Fruit fly (Drosophila melanogaster): ENCODE data around the gene CG9117.

The CG9117 gene

dm6 chr2L:6068544-6069251 is 31.0 kb upstream of the CG9117 start, which contains the start of the genes CG9150 and Pfdn1:
TSS of gene CG9150 (minus strand) at chr2L:6068594.
TSS of gene Pfdn1 (plus strand) at chr2L:6069079.
- TF ChIP-seq Hr83 (GFP tag; optimal IDR thresholded peaks at IDR 0.05; ENCODE audit: poor library complexity, severe bottlenecking), result peak; percentile 71
- TF ChIP-seq h (GFP tag; optimal IDR thresholded peaks at IDR 0.05), result peak; percentile 11
- peak; percentile 33 for TF ChIP-seq Hnf4 (GFP tag; optimal IDR thresholded peaks at IDR 0.05)
- no peak for TF ChIP-seq Abd-B (GFP tag; optimal IDR thresholded peaks at IDR 0.05)
- no peak for TF ChIP-seq jim (GFP tag; optimal IDR thresholded peaks at IDR 0.05)
- no peak for TF ChIP-seq Rel (GFP tag; optimal IDR thresholded peaks at IDR 0.05)
- TF ChIP-seq Rel (tag; optimal IDR thresholded peaks at IDR 0.05), result no peak
- no peak for TF ChIP-seq rgr (GFP tag; optimal IDR thresholded peaks at IDR 0.05)

dm6 chr2L:6065823-6066222 is 28.1 kb upstream of the CG9117 start, which contains the start of the genes Fbw5 and CG9147:
TSS of gene Fbw5 (minus strand) at chr2L:6065953.
TSS of gene CG9147 (plus strand) at chr2L:6065997.
- TF ChIP-seq dsf (GFP tag; optimal IDR thresholded peaks at IDR 0.05; ENCODE audit: borderline replicate concordance), result peak; percentile 97
- peak; percentile 100 for TF ChIP-seq ey (GFP tag; optimal IDR thresholded peaks at IDR 0.05)
- no peak for TF ChIP-seq lola (GFP tag; optimal IDR thresholded peaks at IDR 0.05)
- TF ChIP-seq Abd-B (GFP tag; optimal IDR thresholded peaks at IDR 0.05), result no peak
- peak; percentile 100 for TF ChIP-seq OdsH (GFP tag; optimal IDR thresholded peaks at IDR 0.05)
- TF ChIP-seq rgr (GFP tag; optimal IDR thresholded peaks at IDR 0.05), result peak; percentile 100
- peak; percentile 99 for TF ChIP-seq fru (GFP tag; optimal IDR thresholded peaks at IDR 0.05)
- peak; percentile 100 for TF ChIP-seq br (GFP tag; optimal IDR thresholded peaks at IDR 0.05)
- TF ChIP-seq CG32264 (GFP tag; optimal IDR thresholded peaks at IDR 0.05), result peak; percentile 100
- TF ChIP-seq sv (GFP tag; optimal IDR thresholded peaks at IDR 0.05), result peak; percentile 100
- peak; percentile 100 for TF ChIP-seq woc (GFP tag; optimal IDR thresholded peaks at IDR 0.05)
- TF ChIP-seq dmrt93B (GFP tag; optimal IDR thresholded peaks at IDR 0.05), result peak; percentile 99
- TF ChIP-seq CrebA (GFP tag; optimal IDR thresholded peaks at IDR 0.05; ENCODE audit: borderline replicate concordance), result no peak
- peak; percentile 99 to 100 for TF ChIP-seq foxo (GFP tag; optimal IDR thresholded peaks at IDR 0.05)
- no peak for TF ChIP-seq tai (GFP tag; optimal IDR thresholded peaks at IDR 0.05)
- TF ChIP-seq Myc (optimal IDR thresholded peaks at IDR 0.05), result no peak
- TF ChIP-seq Sp1 (GFP tag; optimal IDR thresholded peaks at IDR 0.05), result peak; percentile 100
- peak; percentile 96 for TF ChIP-seq CG9705 (GFP tag; optimal IDR thresholded peaks at IDR 0.05)
- TF ChIP-seq brk (GFP tag; optimal IDR thresholded peaks at IDR 0.05), result no peak
- peak; percentile 99 for TF ChIP-seq Rel (GFP tag; optimal IDR thresholded peaks at IDR 0.05)
- peak; percentile 94 for TF ChIP-seq Rel (tag; optimal IDR thresholded peaks at IDR 0.05)
- TF ChIP-seq dl (GFP tag; optimal IDR thresholded peaks at IDR 0.05; ENCODE audit: insufficient read depth in 1 of 2, partially characterized antibody in 2 of 2), result no peak
- TF ChIP-seq GATAd (GFP tag; optimal IDR thresholded peaks at IDR 0.05), result peak; percentile 96
- TF ChIP-seq usp (GFP tag; optimal IDR thresholded peaks at IDR 0.05), result no peak
- TF ChIP-seq N (GFP tag; optimal IDR thresholded peaks at IDR 0.05), result no peak
- TF ChIP-seq h (GFP tag; optimal IDR thresholded peaks at IDR 0.05), result peak; percentile 100
- TF ChIP-seq sage (GFP tag; optimal IDR thresholded peaks at IDR 0.05), result peak; percentile 99
- TF ChIP-seq Hnf4 (GFP tag; optimal IDR thresholded peaks at IDR 0.05), result peak; percentile 100
- peak; percentile 74 for TF ChIP-seq jim (GFP tag; optimal IDR thresholded peaks at IDR 0.05)
- TF ChIP-seq Vsx2 (GFP tag; optimal IDR thresholded peaks at IDR 0.05; ENCODE audit: partially characterized antibody), result no peak
- peak; percentile 100 for TF ChIP-seq HLH106 (tag; optimal IDR thresholded peaks at IDR 0.05)
- TF ChIP-seq Hr83 (GFP tag; optimal IDR thresholded peaks at IDR 0.05; ENCODE audit: poor library complexity, severe bottlenecking), result peak; percentile 98
- TF ChIP-seq Dif (GFP tag; optimal IDR thresholded peaks at IDR 0.05; ENCODE audit: partially characterized antibody), result no peak
- TF ChIP-seq Hr78 (GFP tag; optimal IDR thresholded peaks at IDR 0.05), result no peak
- TF ChIP-seq Dfd (GFP tag; optimal IDR thresholded peaks at IDR 0.05), result no peak
- TF ChIP-seq Jra (GFP tag; optimal IDR thresholded peaks at IDR 0.05), result peak; percentile 98
- TF ChIP-seq psq (GFP tag; optimal IDR thresholded peaks at IDR 0.05), result peak; percentile 99
- TF ChIP-seq Mio (GFP tag; optimal IDR thresholded peaks at IDR 0.05), result peak; percentile 95
- TF ChIP-seq pan (optimal IDR thresholded peaks at IDR 0.05), result no peak
